Fruit fly (Drosophila melanogaster): ENCODE measurements around the gene CG1486.

The CG1486 gene

dm6 chrX:21319202-21319772, 4.6 kb upstream of the CG1486 start, which contains the start of the genes SLIRP1 and anox (continued):
- peak in 1 of 2 experiments; percentile 59 for TF ChIP-seq Hr78 (GFP tag; optimal IDR thresholded peaks at IDR 0.05)
- TF ChIP-seq Eip74EF (GFP tag; optimal IDR thresholded peaks at IDR 0.05), result peak in 1 of 2 experiments; percentile 86
- TF ChIP-seq D19B (GFP tag; optimal IDR thresholded peaks at IDR 0.05), result peak; percentile 81
- peak; percentile 74 for TF ChIP-seq Deaf1 (tag; optimal IDR thresholded peaks at IDR 0.05)
- TF ChIP-seq CG17328 (GFP tag; IDR thresholded peaks at IDR 0.05), result peak; percentile 64
- peak; percentile 88 for TF ChIP-seq Xbp1 (GFP tag; optimal IDR thresholded peaks at IDR 0.05)
- peak; percentile 41 for TF ChIP-seq pzg (GFP tag; optimal IDR thresholded peaks at IDR 0.05)
- peak; percentile 57 for TF ChIP-seq en (GFP tag; optimal IDR thresholded peaks at IDR 0.05)
- no peak for TF ChIP-seq CG15479 (GFP tag; optimal IDR thresholded peaks at IDR 0.05)
- TF ChIP-seq Awh (GFP tag; IDR thresholded peaks at IDR 0.05), result peak; percentile 44; the same call in 1 of the 2 replicates
- TF ChIP-seq CG1233 (GFP tag; optimal IDR thresholded peaks at IDR 0.05), result peak; percentile 87
- peak; percentile 77 for TF ChIP-seq nau (GFP tag; optimal IDR thresholded peaks at IDR 0.05)
- peak; percentile 88 for TF ChIP-seq lmd (GFP tag; IDR thresholded peaks at IDR 0.05)
- peak; percentile 87 for TF ChIP-seq CG17829 (tag; optimal IDR thresholded peaks at IDR 0.05)
- no peak for TF ChIP-seq hkb (optimal IDR thresholded peaks at IDR 0.05)
- peak; percentile 84 for TF ChIP-seq hkb (GFP tag; IDR thresholded peaks at IDR 0.05)
- peak; percentile 77 for TF ChIP-seq CG6854 (GFP tag; optimal IDR thresholded peaks at IDR 0.05)
- TF ChIP-seq CG13775 (GFP tag; optimal IDR thresholded peaks at IDR 0.05), result peak; percentile 87
- peak; percentile 79 for TF ChIP-seq slou (GFP tag; optimal IDR thresholded peaks at IDR 0.05)
- TF ChIP-seq Doc3 (GFP tag; IDR thresholded peaks at IDR 0.05; ENCODE audit: partially characterized antibody), result no peak
- no peak for TF ChIP-seq da (GFP tag; optimal IDR thresholded peaks at IDR 0.05)
- TF ChIP-seq CG7839 (tag; optimal IDR thresholded peaks at IDR 0.05), result peak; percentile 94
- TF ChIP-seq bbx (GFP tag; IDR thresholded peaks at IDR 0.05; ENCODE audit: partially characterized antibody), result no peak
- TF ChIP-seq CG32772 (GFP tag; IDR thresholded peaks at IDR 0.05), result peak; percentile 71
- TF ChIP-seq CG6689 (GFP tag; IDR thresholded peaks at IDR 0.05), result peak; percentile 89
- TF ChIP-seq CG2120 (GFP tag; optimal IDR thresholded peaks at IDR 0.05), result peak; percentile 92
- TF ChIP-seq sens-2 (GFP tag; IDR thresholded peaks at IDR 0.05), result no peak
- TF ChIP-seq ase (GFP tag; IDR thresholded peaks at IDR 0.05), result peak; percentile 48; the same call in 1 of the 3 replicates
- TF ChIP-seq CG2116 (GFP tag; optimal IDR thresholded peaks at IDR 0.05), result peak; percentile 52
- TF ChIP-seq CG11504 (tag; optimal IDR thresholded peaks at IDR 0.05), result peak; percentile 91
- peak; percentile 68 for TF ChIP-seq CG15514 (GFP tag; optimal IDR thresholded peaks at IDR 0.05)
- peak; percentile 80 for TF ChIP-seq CG3847 (GFP tag; IDR thresholded peaks at IDR 0.05)
- peak; percentile 90 for TF ChIP-seq PHDP (tag; optimal IDR thresholded peaks at IDR 0.05)
- peak; percentile 41 for TF ChIP-seq Mad (GFP tag; optimal IDR thresholded peaks at IDR 0.05)
- peak; percentile 93 for TF ChIP-seq CG18262 (tag; optimal IDR thresholded peaks at IDR 0.05)
- peak; percentile 31 for TF ChIP-seq TFAM (GFP tag; optimal IDR thresholded peaks at IDR 0.05)
- TF ChIP-seq CG15011 (GFP tag; optimal IDR thresholded peaks at IDR 0.05), result peak; percentile 82
- TF ChIP-seq dati (GFP tag; IDR thresholded peaks at IDR 0.05), result no peak
- peak; percentile 80 for TF ChIP-seq HHEX (GFP tag; optimal IDR thresholded peaks at IDR 0.05)
- TF ChIP-seq CG30431 (GFP tag; optimal IDR thresholded peaks at IDR 0.05), result peak; percentile 70
- TF ChIP-seq CG10366 (GFP tag; IDR thresholded peaks at IDR 0.05), result peak; percentile 77
- peak; percentile 86 for TF ChIP-seq CG13296 (GFP tag; optimal IDR thresholded peaks at IDR 0.05)
- TF ChIP-seq Nf-YA (GFP tag; IDR thresholded peaks at IDR 0.05), result 0 out of 2 replicates have a peak, but pooled peaks have one; percentile 40
- TF ChIP-seq CG10431 (GFP tag; optimal IDR thresholded peaks at IDR 0.05), result peak; percentile 70
- peak; percentile 91 for TF ChIP-seq Meics (GFP tag; optimal IDR thresholded peaks at IDR 0.05)
- peak; percentile 65 for TF ChIP-seq CG6654 (GFP tag; optimal IDR thresholded peaks at IDR 0.05)
- no peak for TF ChIP-seq CG6791 (GFP tag; IDR thresholded peaks at IDR 0.05; ENCODE audit: partially characterized antibody)
- TF ChIP-seq zfh1 (GFP tag; IDR thresholded peaks at IDR 0.05), result peak; percentile 62
- peak; percentile 68 for TF ChIP-seq CG10274 (GFP tag; optimal IDR thresholded peaks at IDR 0.05)
